Worm (Caenorhabditis elegans) whole organism, L4/young adult: ENCODE results near the gene C23G10.1.

Experiments used
- W03F9.2 ChIP-seq: fragments of 150-350 bp; optimal IDR thresholded peaks from 2 replicates; lab custom pipeline; 2014; ENCODE audit warnings: missing biosample characterization, missing genetic modification characterization
- dao-5 ChIP-seq: sonication (generic microtip); optimal IDR thresholded peaks from 2 replicates; lab custom pipeline; 2016; ENCODE audit warnings: missing genotype, missing genetic modification characterization, moderate library complexity, missing compliant biosample characterization
- him-1 ChIP-seq: sonication (generic microtip); optimal IDR thresholded peaks from 2 replicates; lab custom pipeline; 2016; ENCODE audit warnings: missing genotype, missing genetic modification reagents, missing genetic modification characterization, missing compliant biosample characterization

DNA sequence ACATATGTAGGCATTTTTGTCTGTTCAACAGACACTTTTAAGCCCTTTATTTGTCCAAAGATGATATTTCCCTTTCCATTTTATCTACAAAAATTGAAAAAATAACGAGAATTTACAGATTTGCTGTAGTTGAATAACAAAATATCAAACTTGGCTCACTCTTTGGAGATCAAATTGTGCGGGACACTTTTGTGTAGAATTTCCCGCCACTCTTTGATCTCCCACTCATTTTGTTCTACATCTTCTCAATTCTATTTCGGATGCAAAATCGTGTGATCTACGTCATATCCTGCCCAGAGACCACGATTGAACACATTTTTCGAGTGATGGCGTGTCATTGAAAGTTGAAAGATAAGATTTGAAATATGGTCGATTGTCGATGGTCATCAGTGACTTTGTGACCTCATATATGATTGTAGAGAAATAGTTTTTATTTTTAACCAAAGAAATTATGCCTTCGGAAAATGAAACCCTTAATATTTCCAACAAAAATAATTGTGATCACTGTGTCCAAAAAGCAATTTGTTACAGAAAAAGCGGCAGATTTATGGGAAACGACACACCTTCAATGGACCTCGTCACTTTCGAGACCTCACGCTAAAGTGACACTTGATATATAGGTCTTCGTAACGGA is 7.9 kb downstream of the C23G10.1 start, which contains the start of gene hot-4:
- no peak for TF ChIP-seq him-1 (tag; lab: Kevin White, UChicago)
- no peak for TF ChIP-seq W03F9.2 (tag; lab: Kevin White, UChicago)
- TF ChIP-seq dao-5 = no peak
